Fruit fly (Drosophila melanogaster): ENCODE data around the gene bcn92.
A peak's percentile ranks its signal among the peaks of the same experiment; 100 is the strongest.

Gene bcn92

DNA sequence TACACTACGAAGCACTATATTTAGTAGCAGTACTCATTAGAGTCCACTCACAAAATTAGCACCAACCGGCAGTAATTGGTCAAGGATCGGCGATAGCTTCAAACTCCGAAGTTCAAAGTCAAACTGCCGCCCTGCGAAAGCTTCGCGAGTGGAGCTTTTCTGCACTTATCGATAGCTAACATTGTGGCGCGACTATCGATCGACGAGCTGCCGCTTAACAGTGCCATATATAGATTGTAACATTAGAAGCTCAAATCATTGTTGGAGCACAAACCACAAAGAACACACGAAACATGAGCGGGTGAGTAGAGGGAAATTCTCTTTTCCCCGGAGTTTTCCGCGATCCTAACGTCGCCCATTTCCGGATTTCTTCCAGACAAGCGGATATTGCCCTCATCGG lies 4.3 kb downstream of the bcn92 start, which contains the start of gene Pgd (continued):
- peak; percentile 82 for TF ChIP-seq E2f2 (GFP tag; IDR thresholded peaks at IDR 0.05)
- TF ChIP-seq hb (GFP tag; IDR thresholded peaks at IDR 0.05; ENCODE audit: partially characterized antibody), result no peak
- no peak for TF ChIP-seq grn (GFP tag; optimal IDR thresholded peaks at IDR 0.05)
- TF ChIP-seq BtbVII (GFP tag; optimal IDR thresholded peaks at IDR 0.05), result no peak
- TF ChIP-seq pan (optimal IDR thresholded peaks at IDR 0.05), result no peak
- peak in 1 of 2 experiments; percentile 29 for TF ChIP-seq pan (GFP tag; optimal IDR thresholded peaks at IDR 0.05 in 1 of 2, IDR thresholded peaks at IDR 0.05 in 1 of 2)
- no peak for TF ChIP-seq CG7987 (GFP tag; optimal IDR thresholded peaks at IDR 0.05)
- TF ChIP-seq CG7372 (GFP tag; IDR thresholded peaks at IDR 0.05), result no peak
- no peak for TF ChIP-seq CG14050 (GFP tag; IDR thresholded peaks at IDR 0.05)
- peak; percentile 47; the same call in 1 of the 3 replicates for TF ChIP-seq CG16813 (GFP tag; IDR thresholded peaks at IDR 0.05; ENCODE audit: partially characterized antibody)
- TF ChIP-seq Elba2 (GFP tag; optimal IDR thresholded peaks at IDR 0.05), result no peak
- no peak for TF ChIP-seq ttk (GFP tag; IDR thresholded peaks at IDR 0.05)
- TF ChIP-seq Ets65A (GFP tag), result peak; percentile 45
- TF ChIP-seq sens-2 (GFP tag; IDR thresholded peaks at IDR 0.05), result no peak
- TF ChIP-seq zen2 (GFP tag; IDR thresholded peaks at IDR 0.05; ENCODE audit: partially characterized antibody), result peak; percentile 37; the same call in 1 of the 3 replicates
- TF ChIP-seq Rfx (GFP tag; IDR thresholded peaks at IDR 0.05), result no peak
- no peak for TF ChIP-seq CG3838 (GFP tag; optimal IDR thresholded peaks at IDR 0.05)
- no peak for TF ChIP-seq CG8765 (GFP tag; IDR thresholded peaks at IDR 0.05)
- no peak for TF ChIP-seq fd102C (GFP tag; optimal IDR thresholded peaks at IDR 0.05)
- no peak for TF ChIP-seq prd (optimal IDR thresholded peaks at IDR 0.05)
- no peak for TF ChIP-seq prd (GFP tag; IDR thresholded peaks at IDR 0.05)
- no peak for TF ChIP-seq btn (GFP tag; optimal IDR thresholded peaks at IDR 0.05)
- TF ChIP-seq maf-S (GFP tag; optimal IDR thresholded peaks at IDR 0.05), result no peak
- no peak for TF ChIP-seq CG12391 (tag; optimal IDR thresholded peaks at IDR 0.05)
- no peak for TF ChIP-seq chif (GFP tag; optimal IDR thresholded peaks at IDR 0.05)
- peak in 1 of 2 experiments; percentile 23 for TF ChIP-seq Hr78 (GFP tag; optimal IDR thresholded peaks at IDR 0.05)
- no peak for TF ChIP-seq dan (GFP tag; IDR thresholded peaks at IDR 0.05)
- no peak for TF ChIP-seq NK7.1 (GFP tag; optimal IDR thresholded peaks at IDR 0.05)
- TF ChIP-seq dpn (GFP tag; optimal IDR thresholded peaks at IDR 0.05), result no peak
- no peak for TF ChIP-seq ab (GFP tag; optimal IDR thresholded peaks at IDR 0.05)
- no peak for TF ChIP-seq CG10274 (GFP tag; optimal IDR thresholded peaks at IDR 0.05)
- no peak for TF ChIP-seq tna (GFP tag; IDR thresholded peaks at IDR 0.05; ENCODE audit: partially characterized antibody)
- no peak for TF ChIP-seq lola (GFP tag; optimal IDR thresholded peaks at IDR 0.05)
- TF ChIP-seq CG1603 (tag; optimal IDR thresholded peaks at IDR 0.05), result no peak
- no peak for TF ChIP-seq pnt (GFP tag; optimal IDR thresholded peaks at IDR 0.05)
- no peak for TF ChIP-seq CG10654 (GFP tag; optimal IDR thresholded peaks at IDR 0.05)
- no peak for TF ChIP-seq CG3726 (GFP tag; IDR thresholded peaks at IDR 0.05)
- TF ChIP-seq amos (GFP tag; IDR thresholded peaks at IDR 0.05; ENCODE audit: partially characterized antibody), result peak; percentile 69; the same call in 1 of the 2 replicates
- no peak for TF ChIP-seq sqz (GFP tag; optimal IDR thresholded peaks at IDR 0.05)
- no peak for TF ChIP-seq Hr3 (GFP tag; optimal IDR thresholded peaks at IDR 0.05)
- no peak for TF ChIP-seq CG3163 (GFP tag; optimal IDR thresholded peaks at IDR 0.05)
- TF ChIP-seq Bgb (GFP tag; IDR thresholded peaks at IDR 0.05; ENCODE audit: partially characterized antibody), result peak; percentile 73
- no peak for TF ChIP-seq lmd (GFP tag; IDR thresholded peaks at IDR 0.05)
- TF ChIP-seq CG15269 (tag; optimal IDR thresholded peaks at IDR 0.05), result no peak
- TF ChIP-seq CG7271 (tag; optimal IDR thresholded peaks at IDR 0.05), result no peak
- no peak for TF ChIP-seq CG10462 (GFP tag; optimal IDR thresholded peaks at IDR 0.05)
- no peak for TF ChIP-seq CG6654 (GFP tag; optimal IDR thresholded peaks at IDR 0.05)
- no peak for TF ChIP-seq PHDP (tag; optimal IDR thresholded peaks at IDR 0.05)
- TF ChIP-seq CG31441 (GFP tag; IDR thresholded peaks at IDR 0.05), result no peak
- TF ChIP-seq Nf-YC (tag; optimal IDR thresholded peaks at IDR 0.05), result peak; percentile 12
- TF ChIP-seq psq (GFP tag; optimal IDR thresholded peaks at IDR 0.05), result no peak
- TF ChIP-seq ci (GFP tag; IDR thresholded peaks at IDR 0.05), result 0 out of 3 replicates have a peak, but pooled peaks have one; percentile 5

All from whole organism, embryonic.